Worm (Caenorhabditis elegans): ENCODE data around the gene AH9.6.
A peak's percentile ranks its signal among the peaks of the same experiment; 100 is the strongest.

The AH9.6 gene

ce11 chrX:2220850-2221249, 47.1 kb downstream of the AH9.6 start, which contains the start of gene hex-1:
Gene hex-1, plus strand, starts transcription at chrX:2221150.
- no peak for TF ChIP-seq tbx-8 (GFP tag; optimal IDR thresholded peaks at IDR 0.05)
- no peak for TF ChIP-seq elt-1 (tag; optimal IDR thresholded peaks at IDR 0.05; ENCODE audit: borderline replicate concordance, insufficient read depth)
- TF ChIP-seq ceh-83 (GFP tag; optimal IDR thresholded peaks at IDR 0.05) = no peak
- no peak for TF ChIP-seq bed-3 (GFP tag; optimal IDR thresholded peaks at IDR 0.05)
- TF ChIP-seq drap-1 (GFP tag; optimal IDR thresholded peaks at IDR 0.05) = no peak
- no peak for TF ChIP-seq unc-62 (GFP tag; optimal IDR thresholded peaks at IDR 0.05)
- no peak for TF ChIP-seq mep-1 (tag; optimal IDR thresholded peaks at IDR 0.05)
- no peak for TF ChIP-seq nhr-2 (tag; optimal IDR thresholded peaks at IDR 0.05)

- TF ChIP-seq bed-3 (GFP tag; optimal IDR thresholded peaks at IDR 0.05) (no peak), flh-1 (GFP tag; optimal IDR thresholded peaks at IDR 0.05) (no peak), mep-1 (tag; optimal IDR thresholded peaks at IDR 0.05) (no peak), lin-13 (tag; optimal IDR thresholded peaks at IDR 0.05) (no peak), hlh-1 (tag; optimal IDR thresholded peaks at IDR 0.05) (no peak), unc-39 (tag; optimal IDR thresholded peaks at IDR 0.05) (no peak), snpc-4 (tag; optimal IDR thresholded peaks at IDR 0.05) (no peak), tbx-8 (GFP tag; optimal IDR thresholded peaks at IDR 0.05) (no peak), unc-62 (GFP tag; optimal IDR thresholded peaks at IDR 0.05) (no peak), mls-2 (tag; optimal IDR thresholded peaks at IDR 0.05) (no peak), pha-4 (tag; optimal IDR thresholded peaks at IDR 0.05) (no peak), ceh-39 (tag; optimal IDR thresholded peaks at IDR 0.05) (no peak), nhr-76 (tag; optimal IDR thresholded peaks at IDR 0.05) (no peak), ham-2 (GFP tag; optimal IDR thresholded peaks at IDR 0.05) (no peak), zip-8 (tag; optimal IDR thresholded peaks at IDR 0.05) (no peak), drap-1 (GFP tag; optimal IDR thresholded peaks at IDR 0.05) (no peak), elt-3 (tag; optimal IDR thresholded peaks at IDR 0.05) (no peak), unc-120 (tag; optimal IDR thresholded peaks at IDR 0.05; ENCODE audit: poor library complexity, severe bottlenecking) (no peak), ztf-11 (tag; optimal IDR thresholded peaks at IDR 0.05) (no peak)
Measured at ce11 chrX:2219453-2219852, 48.5 kb downstream of the AH9.6 start.

ce11 chrX:2219006-2219405, 48.9 kb downstream of the AH9.6 start:
- TF ChIP-seq blmp-1 (tag; optimal IDR thresholded peaks at IDR 0.05) (peak; percentile 52), lin-13 (tag; optimal IDR thresholded peaks at IDR 0.05) (no peak), lin-32 (GFP tag; optimal IDR thresholded peaks at IDR 0.05) (peak; percentile 45)

ce11 chrX:2216662-2217061, 51.3 kb downstream of the AH9.6 start:
- TF ChIP-seq mls-2 (tag; optimal IDR thresholded peaks at IDR 0.05) (peak; percentile 48), unc-62 (GFP tag; optimal IDR thresholded peaks at IDR 0.05) (no peak), nhr-237 (tag; optimal IDR thresholded peaks at IDR 0.05) (no peak), ham-2 (GFP tag; optimal IDR thresholded peaks at IDR 0.05) (peak; percentile 84), nhr-28 (tag; optimal IDR thresholded peaks at IDR 0.05) (no peak), M03D4.4 (tag; optimal IDR thresholded peaks at IDR 0.05) (peak; percentile 3), sptf-1 (tag; optimal IDR thresholded peaks at IDR 0.05) (peak; percentile 67), ces-1 (GFP tag; optimal IDR thresholded peaks at IDR 0.05) (no peak), elt-3 (tag; optimal IDR thresholded peaks at IDR 0.05) (no peak), hlh-1 (tag; optimal IDR thresholded peaks at IDR 0.05) (no peak), cnd-1 (tag; optimal IDR thresholded peaks at IDR 0.05) (no peak), elt-1 (tag; optimal IDR thresholded peaks at IDR 0.05; ENCODE audit: borderline replicate concordance, insufficient read depth) (no peak), lin-13 (tag; optimal IDR thresholded peaks at IDR 0.05) (no peak), ztf-11 (tag; optimal IDR thresholded peaks at IDR 0.05) (no peak), ceh-39 (tag; optimal IDR thresholded peaks at IDR 0.05) (no peak)

- TF ChIP-seq nhr-2 (tag; optimal IDR thresholded peaks at IDR 0.05) (no peak), lsy-2 (tag; optimal IDR thresholded peaks at IDR 0.05) (no peak), mep-1 (tag; optimal IDR thresholded peaks at IDR 0.05) (no peak), sem-2 (GFP tag; optimal IDR thresholded peaks at IDR 0.05) (no peak), nhr-28 (tag; optimal IDR thresholded peaks at IDR 0.05) (no peak), blmp-1 (tag; optimal IDR thresholded peaks at IDR 0.05) (no peak), nhr-76 (tag; optimal IDR thresholded peaks at IDR 0.05) (no peak)
Measured at ce11 chrX:2216242-2216641, 51.7 kb downstream of the AH9.6 start.
